Worm (Caenorhabditis elegans) whole organism, L4 larva: ENCODE data around the gene M142.8.
A peak's percentile ranks its signal among the peaks of the same experiment; 100 is the strongest.

Source experiments
- F44E2.7 ChIP-seq: fragments of 200-800 bp; sonication (Bioruptor generic); IDR thresholded peaks from 2 replicates; pipeline ENCODE4 v2.1.2; 2022; ENCODE audit warnings: missing genetic modification characterization, missing compliant biosample characterization
- ZK546.5 ChIP-seq, 2 experiments: sonication (generic microtip); optimal IDR thresholded peaks; 2 replicates each; lab custom pipeline; 2017; ENCODE audit warnings: missing biosample characterization in 2 of 2, missing genetic modification characterization in 2 of 2
- aly-2 ChIP-seq: sonication (generic microtip); optimal IDR thresholded peaks from 2 replicates; lab custom pipeline; 2018; ENCODE audit warnings: missing biosample characterization, missing genetic modification characterization
- ama-1 ChIP-seq: fragments of 150-350 bp; optimal IDR thresholded peaks from 2 replicates; lab custom pipeline; 2014; ENCODE audit warnings: inconsistent platforms, mixed read lengths
- cey-2 ChIP-seq: sonication (generic microtip); optimal IDR thresholded peaks from 3 replicates; lab custom pipeline; 2017; ENCODE audit warnings: missing genetic modification characterization, mild to moderate bottlenecking, missing compliant biosample characterization, antibody characterized with exemption, borderline replicate concordance; ENCODE audit not compliant: insufficient read depth
- daf-12 ChIP-seq: fragments of 150-350 bp; optimal IDR thresholded peaks from 2 replicates; lab custom pipeline; 2014; ENCODE audit warnings: missing biosample characterization, missing genetic modification reagents, missing genetic modification characterization
- dve-1 ChIP-seq: sonication (generic microtip); optimal IDR thresholded peaks from 2 replicates; lab custom pipeline; 2017; ENCODE audit warnings: antibody characterized with exemption, mild to moderate bottlenecking, missing genetic modification characterization, missing compliant biosample characterization; ENCODE audit not compliant: insufficient read depth
- madf-5 ChIP-seq, 2 experiments: fragments of 200-800 bp; sonication (Bioruptor generic); IDR thresholded peaks; 2 replicates each; pipeline ENCODE4 v1.3.6; 2022; ENCODE audit warnings: missing compliant biosample characterization in 2 of 2, missing genetic modification characterization in 2 of 2
- mdt-29 ChIP-seq: fragments of 200-800 bp; sonication (Bioruptor generic); IDR thresholded peaks from 2 replicates; pipeline ENCODE4 v1.3.6; 2022; ENCODE audit warnings: missing genetic modification reagents, missing genetic modification characterization, missing compliant biosample characterization
- mxl-3 ChIP-seq: fragments of 200-800 bp; sonication (Bioruptor generic); optimal IDR thresholded peaks from 2 replicates; lab custom pipeline; 2018; ENCODE audit warnings: mild to moderate bottlenecking, missing genetic modification characterization, missing compliant biosample characterization
- nhr-11 ChIP-seq: fragments of 150-350 bp; optimal IDR thresholded peaks from 2 replicates; lab custom pipeline; 2014; ENCODE audit warnings: missing biosample characterization, missing genetic modification characterization
- nhr-111 ChIP-seq: fragments of 200-800 bp; sonication (Bioruptor generic); optimal IDR thresholded peaks from 2 replicates; lab custom pipeline; 2018; ENCODE audit warnings: mild to moderate bottlenecking, missing genetic modification characterization, missing compliant biosample characterization
- nhr-41 ChIP-seq: fragments of 200-800 bp; sonication (Bioruptor generic); IDR thresholded peaks from 2 replicates; pipeline ENCODE4 v1.3.6; 2022; ENCODE audit warnings: missing genetic modification reagents, missing genetic modification characterization, missing compliant biosample characterization
- nhr-6 ChIP-seq: fragments of 150-350 bp; optimal IDR thresholded peaks from 2 replicates; lab custom pipeline; 2014; ENCODE audit warnings: missing biosample characterization, missing genetic modification characterization
- rbr-2 ChIP-seq: sonication (generic microtip); optimal IDR thresholded peaks from 2 replicates; lab custom pipeline; 2016; ENCODE audit warnings: missing genotype, missing genetic modification characterization, missing compliant biosample characterization
- sdz-12 ChIP-seq: fragments of 200-800 bp; sonication (Bioruptor generic); optimal IDR thresholded peaks from 2 replicates; lab custom pipeline; 2018; ENCODE audit warnings: mild to moderate bottlenecking, missing genetic modification characterization, missing compliant biosample characterization
- set-16 ChIP-seq: fragments of 200-800 bp; sonication (Bioruptor generic); IDR thresholded peaks from 2 replicates; pipeline ENCODE4 v1.3.6; 2022; ENCODE audit warnings: missing genetic modification reagents, missing genetic modification characterization, missing compliant biosample characterization
- snpc-4 ChIP-seq: fragments of 150-350 bp; optimal IDR thresholded peaks from 2 replicates; lab custom pipeline; 2014; ENCODE audit warnings: missing biosample characterization, missing genetic modification characterization
- spr-1 ChIP-seq: sonication (generic microtip); optimal IDR thresholded peaks from 2 replicates; lab custom pipeline; 2016; ENCODE audit warnings: mild to moderate bottlenecking, missing genetic modification characterization, missing compliant biosample characterization
- spr-3 ChIP-seq: fragments of 200-800 bp; sonication (Bioruptor generic); optimal IDR thresholded peaks from 2 replicates; lab custom pipeline; 2018; ENCODE audit warnings: mild to moderate bottlenecking, missing genetic modification characterization, missing compliant biosample characterization
- zag-1 ChIP-seq: fragments of 150-350 bp; optimal IDR thresholded peaks from 2 replicates; lab custom pipeline; 2014; ENCODE audit warnings: missing biosample characterization, missing genetic modification characterization

Gene M142.8

ce11 chrIII:10985559-10986036, 52.2 kb downstream of the M142.8 start, which contains the start of gene col-93 (continued):
- TF ChIP-seq ama-1 (lab: Kevin White, UChicago) (no peak), daf-12 (tag; lab: Kevin White, UChicago) (no peak), F44E2.7 (GFP tag; lab: Robert Waterston, UW) (no peak), rbr-2 (tag; lab: Kevin White, UChicago) (no peak), dve-1 (tag; lab: Kevin White, UChicago) (peak; percentile 21), ZK546.5 (tag; optimal IDR thresholded peaks at IDR 0.05; lab: Kevin White, UChicago) (no peak), sdz-12 (GFP tag; lab: Kevin White, UChicago) (no peak), spr-1 (tag; lab: Kevin White, UChicago) (no peak), snpc-4 (tag; lab: Kevin White, UChicago) (no peak), cey-2 (tag; lab: Kevin White, UChicago) (peak; percentile 20), nhr-11 (tag; lab: Kevin White, UChicago) (no peak), nhr-6 (no peak), mdt-29 (GFP tag; lab: Robert Waterston, UW) (no peak), aly-2 (tag; lab: Kevin White, UChicago) (no peak), spr-3 (no peak), mxl-3 (GFP tag; lab: Kevin White, UChicago) (no peak), set-16 (no peak), zag-1 (no peak), nhr-111 (GFP tag; lab: Kevin White, UChicago) (no peak), nhr-41 (GFP tag; lab: Robert Waterston, UW) (no peak), madf-5 (GFP tag; IDR thresholded peaks at IDR 0.05; lab: Robert Waterston, UW) (no peak)
